Fruit fly (Drosophila melanogaster): Measurements from ENCODE around the gene RpS20.

RpS20 gene

dm6 chr3R:20823704-20824454 is 1.9 kb downstream of the RpS20 start, which contains the start of gene CG17272:
Gene CG17272 (minus strand): TSS chr3R:20824239.
- TF ChIP-seq tj (GFP tag; optimal IDR thresholded peaks at IDR 0.05) (no peak), Mnt (GFP tag; optimal IDR thresholded peaks at IDR 0.05) (peak; percentile 27), cic (GFP tag; optimal IDR thresholded peaks at IDR 0.05) (no peak), CG11617 (GFP tag; optimal IDR thresholded peaks at IDR 0.05) (no peak), CG1620 (GFP tag; optimal IDR thresholded peaks at IDR 0.05) (no peak), CG33017 (tag; optimal IDR thresholded peaks at IDR 0.05) (peak; percentile 1), ovo (GFP tag; optimal IDR thresholded peaks at IDR 0.05) (no peak)

DNA sequence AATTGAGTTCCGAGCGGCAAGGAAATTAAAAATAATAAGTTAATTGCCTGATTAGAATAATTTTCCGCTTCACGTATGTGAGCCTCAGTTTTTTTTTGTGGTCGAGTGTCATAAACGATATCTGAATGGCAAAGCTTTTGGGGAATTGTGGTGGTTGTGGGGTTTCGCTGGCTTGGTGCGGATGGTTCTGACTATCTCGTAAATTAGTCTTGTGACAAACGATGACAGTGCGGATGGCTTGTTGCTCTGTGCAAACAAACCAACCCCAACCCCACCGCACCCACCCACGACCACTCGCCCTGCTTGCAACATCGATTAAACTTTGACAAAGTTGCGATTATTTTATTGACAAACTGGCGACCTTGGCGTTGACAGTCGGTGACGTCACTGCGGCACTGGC is 4.9 kb downstream of the RpS20 start:
- TF ChIP-seq CG5204 (GFP tag; optimal IDR thresholded peaks at IDR 0.05) (no peak), CG12768 (GFP tag; optimal IDR thresholded peaks at IDR 0.05) (peak; percentile 32), CG11617 (GFP tag; optimal IDR thresholded peaks at IDR 0.05) (no peak), toe (GFP tag; optimal IDR thresholded peaks at IDR 0.05) (no peak), cic (GFP tag; optimal IDR thresholded peaks at IDR 0.05) (peak; percentile 35), cnc (optimal IDR thresholded peaks at IDR 0.05) (peak in 1 of 2 experiments; percentile 23), Hr96 (GFP tag; optimal IDR thresholded peaks at IDR 0.05) (no peak), CG7045 (GFP tag; optimal IDR thresholded peaks at IDR 0.05) (peak; percentile 2)

DNA sequence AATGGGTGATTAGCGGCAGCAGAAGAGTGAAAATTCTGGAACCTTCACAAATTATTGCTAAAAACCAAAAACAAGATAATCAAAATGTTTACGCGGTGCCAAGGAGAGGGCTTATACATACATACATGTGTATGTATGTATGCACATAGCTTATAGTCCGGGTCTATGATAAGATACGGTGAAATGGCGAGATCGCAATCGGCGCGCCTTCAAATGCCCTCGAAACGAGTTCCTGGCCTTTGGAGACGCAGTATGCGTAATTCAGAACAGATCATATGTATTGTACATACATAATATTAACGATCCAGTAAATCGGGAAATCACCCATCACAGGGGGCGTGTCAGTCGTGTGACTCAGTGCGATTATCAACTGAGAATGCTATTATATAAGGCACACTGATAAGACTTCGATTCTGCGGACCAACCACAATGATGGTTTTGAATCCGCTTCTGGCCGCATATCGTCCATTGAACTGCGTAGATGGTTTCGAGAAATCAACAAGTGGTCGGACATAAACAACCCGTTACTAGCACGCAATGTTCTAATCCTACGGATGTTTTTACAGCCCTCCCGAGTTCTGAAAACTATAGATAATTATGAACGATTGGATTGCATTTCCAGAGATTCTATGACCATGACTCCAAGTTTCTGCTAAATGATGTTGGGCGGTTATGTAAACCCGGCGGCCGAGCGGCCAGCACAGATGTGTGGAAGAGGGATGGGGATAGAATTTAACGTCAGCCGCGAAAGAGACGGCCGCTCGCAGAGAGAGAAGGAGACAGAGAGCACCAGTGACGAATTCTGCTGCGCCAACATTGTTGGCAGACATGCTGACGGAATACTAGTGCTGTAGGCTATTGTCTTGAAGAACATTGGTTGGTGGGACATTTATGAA is 6.8 kb downstream of the RpS20 start:
- TF ChIP-seq Clk (GFP tag; optimal IDR thresholded peaks at IDR 0.05), result no peak
- TF ChIP-seq CG12768 (GFP tag; optimal IDR thresholded peaks at IDR 0.05), result no peak
- TF ChIP-seq CG5204 (GFP tag; optimal IDR thresholded peaks at IDR 0.05), result no peak
- no peak for TF ChIP-seq kay (GFP tag; ENCODE audit: borderline replicate concordance)
- no peak for TF ChIP-seq CG33017 (tag; optimal IDR thresholded peaks at IDR 0.05)
- peak; percentile 39 for TF ChIP-seq cic (GFP tag; optimal IDR thresholded peaks at IDR 0.05)
- peak; percentile 45 for TF ChIP-seq Crg-1 (GFP tag; optimal IDR thresholded peaks at IDR 0.05)
- TF ChIP-seq pad (GFP tag; optimal IDR thresholded peaks at IDR 0.05), result no peak
- TF ChIP-seq CG11617 (GFP tag; optimal IDR thresholded peaks at IDR 0.05), result no peak
- TF ChIP-seq cnc (optimal IDR thresholded peaks at IDR 0.05), result no peak
- no peak for TF ChIP-seq Hr96 (GFP tag; optimal IDR thresholded peaks at IDR 0.05)
- peak; percentile 14 for TF ChIP-seq Mnt (GFP tag; optimal IDR thresholded peaks at IDR 0.05)
- TF ChIP-seq ovo (GFP tag; optimal IDR thresholded peaks at IDR 0.05), result no peak
- peak; percentile 94 for TF ChIP-seq tj (GFP tag; optimal IDR thresholded peaks at IDR 0.05)

- no peak for TF ChIP-seq toe (GFP tag; optimal IDR thresholded peaks at IDR 0.05)
- TF ChIP-seq cnc (optimal IDR thresholded peaks at IDR 0.05), result no peak
- TF ChIP-seq CG12768 (GFP tag; optimal IDR thresholded peaks at IDR 0.05), result peak; percentile 3
- TF ChIP-seq Mnt (GFP tag; optimal IDR thresholded peaks at IDR 0.05), result peak; percentile 98
- no peak for TF ChIP-seq CG7101 (tag; optimal IDR thresholded peaks at IDR 0.05)
- peak; percentile 35 for TF ChIP-seq kay (GFP tag; ENCODE audit: borderline replicate concordance)
- no peak for TF ChIP-seq Crg-1 (GFP tag; optimal IDR thresholded peaks at IDR 0.05)
- TF ChIP-seq Hr96 (GFP tag; optimal IDR thresholded peaks at IDR 0.05), result no peak
- no peak for TF ChIP-seq CG33017 (tag; optimal IDR thresholded peaks at IDR 0.05)
- peak; percentile 8 for TF ChIP-seq Clk (GFP tag; optimal IDR thresholded peaks at IDR 0.05)
- peak; percentile 54 for TF ChIP-seq cic (GFP tag; optimal IDR thresholded peaks at IDR 0.05)
- TF ChIP-seq tj (GFP tag; optimal IDR thresholded peaks at IDR 0.05), result peak; percentile 89
- no peak for TF ChIP-seq CG14711 (tag; optimal IDR thresholded peaks at IDR 0.05)
- peak; percentile 11 for TF ChIP-seq CG7045 (GFP tag; optimal IDR thresholded peaks at IDR 0.05)
- no peak for TF ChIP-seq CG1620 (GFP tag; optimal IDR thresholded peaks at IDR 0.05)
- TF ChIP-seq CG11617 (GFP tag; optimal IDR thresholded peaks at IDR 0.05), result peak; percentile 30
- TF ChIP-seq CG5204 (GFP tag; optimal IDR thresholded peaks at IDR 0.05), result no peak
- no peak for TF ChIP-seq pad (GFP tag; optimal IDR thresholded peaks at IDR 0.05)
- TF ChIP-seq ovo (GFP tag; optimal IDR thresholded peaks at IDR 0.05), result no peak
- TF ChIP-seq bab1 (GFP tag; optimal IDR thresholded peaks at IDR 0.05), result no peak
Observed at dm6 chr3R:20829416-20830131, 7.6 kb downstream of the RpS20 start.

DNA sequence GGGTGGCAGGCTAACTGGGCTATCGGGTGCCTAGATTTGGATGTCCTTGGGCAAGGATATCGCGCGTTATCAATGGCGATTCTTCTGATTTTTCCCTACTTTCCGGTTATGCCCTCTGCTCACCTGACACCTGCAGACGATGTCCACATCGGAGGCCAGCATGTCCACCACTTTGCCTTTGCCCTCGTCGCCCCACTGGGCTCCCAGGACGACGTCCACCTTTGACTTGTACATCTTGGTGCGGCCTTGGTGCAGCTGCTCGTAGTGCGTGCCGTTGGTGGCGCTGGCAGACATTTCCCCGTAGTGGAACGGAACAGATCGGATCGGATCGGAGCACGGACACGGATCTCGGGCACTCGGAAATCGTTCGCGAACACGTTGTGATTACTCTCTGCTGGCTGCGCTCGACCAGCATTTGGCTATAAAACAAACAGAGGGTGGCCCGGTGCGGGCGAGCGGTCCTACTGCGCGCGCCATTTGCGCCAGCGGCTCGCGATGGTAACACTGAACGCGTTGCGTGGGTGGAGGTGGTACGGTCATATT is 8.2 kb downstream of the RpS20 start, which contains the start of gene Adss:
TSS of gene Adss (minus strand) at position 428 of the 543 bp plus-strand sequence.
- no peak for TF ChIP-seq pad (GFP tag; optimal IDR thresholded peaks at IDR 0.05)
- peak; percentile 12 for TF ChIP-seq CG7045 (GFP tag; optimal IDR thresholded peaks at IDR 0.05)
- no peak for TF ChIP-seq CG14711 (tag; optimal IDR thresholded peaks at IDR 0.05)
- peak; percentile 32 for TF ChIP-seq ovo (GFP tag; optimal IDR thresholded peaks at IDR 0.05)
- peak; percentile 69 for TF ChIP-seq CG1620 (GFP tag; optimal IDR thresholded peaks at IDR 0.05)
- no peak for TF ChIP-seq toe (GFP tag; optimal IDR thresholded peaks at IDR 0.05)
- peak; percentile 31 for TF ChIP-seq CG12768 (GFP tag; optimal IDR thresholded peaks at IDR 0.05)
- TF ChIP-seq CG11617 (GFP tag; optimal IDR thresholded peaks at IDR 0.05), result peak; percentile 64
- no peak for TF ChIP-seq Clk (GFP tag; optimal IDR thresholded peaks at IDR 0.05)
- TF ChIP-seq bab1 (GFP tag; optimal IDR thresholded peaks at IDR 0.05), result peak; percentile 8
- TF ChIP-seq CG33017 (tag; optimal IDR thresholded peaks at IDR 0.05), result peak; percentile 24
- TF ChIP-seq Hr96 (GFP tag; optimal IDR thresholded peaks at IDR 0.05), result peak; percentile 40
- peak; percentile 72 for TF ChIP-seq Crg-1 (GFP tag; optimal IDR thresholded peaks at IDR 0.05)
- no peak for TF ChIP-seq tj (GFP tag; optimal IDR thresholded peaks at IDR 0.05)
- peak; percentile 69 for TF ChIP-seq Mnt (GFP tag; optimal IDR thresholded peaks at IDR 0.05)
- peak; percentile 6 for TF ChIP-seq cic (GFP tag; optimal IDR thresholded peaks at IDR 0.05)
- TF ChIP-seq CG7101 (tag; optimal IDR thresholded peaks at IDR 0.05), result peak; percentile 40
- TF ChIP-seq kay (GFP tag; ENCODE audit: borderline replicate concordance), result no peak
- no peak for TF ChIP-seq CG5204 (GFP tag; optimal IDR thresholded peaks at IDR 0.05)
- TF ChIP-seq cnc (optimal IDR thresholded peaks at IDR 0.05), result no peak
